Worm (Caenorhabditis elegans): ENCODE results near the gene Y51A2A.4.

The Y51A2A.4 gene

ce11 chrV:18339807-18340206 lies 49.1 kb downstream of the Y51A2A.4 start, which contains the start of gene C08E8.10:
Gene C08E8.10 (minus strand): TSS chrV:18339907.
- TF ChIP-seq ceh-18 (tag; optimal IDR thresholded peaks at IDR 0.05) (no peak), pqm-1 (tag; optimal IDR thresholded peaks at IDR 0.05) (no peak), C38D4.7 (GFP tag; optimal IDR thresholded peaks at IDR 0.05) (no peak), ahr-1 (tag; optimal IDR thresholded peaks at IDR 0.05) (no peak), npax-4 (tag; optimal IDR thresholded peaks at IDR 0.05) (no peak), syd-9 (tag; optimal IDR thresholded peaks at IDR 0.05) (no peak), C08G9.2 (tag; optimal IDR thresholded peaks at IDR 0.05) (no peak), ceh-6 (GFP tag; optimal IDR thresholded peaks at IDR 0.05) (no peak), sox-4 (tag; optimal IDR thresholded peaks at IDR 0.05) (no peak), unc-55 (GFP tag; optimal IDR thresholded peaks at IDR 0.05) (no peak), ceh-31 (tag; optimal IDR thresholded peaks at IDR 0.05) (no peak), ceh-9 (tag; optimal IDR thresholded peaks at IDR 0.05) (no peak), pat-9 (tag; optimal IDR thresholded peaks at IDR 0.05) (no peak), K09A11.1 (tag; optimal IDR thresholded peaks at IDR 0.05; ENCODE audit: insufficient read depth) (no peak), ztf-16 (tag; optimal IDR thresholded peaks at IDR 0.05) (no peak)
